Fruit fly (Drosophila melanogaster) whole organism, wandering third instar larva: ENCODE measurements around the gene CG4238.

ENCODE experiments used
- CrebA ChIP-seq: fragments of 200-800 bp; sonication (Bioruptor generic); optimal IDR thresholded peaks from 2 replicates; lab custom pipeline; 2016; ENCODE audit warnings: missing biosample characterization, mild to moderate bottlenecking, missing genetic modification characterization, borderline replicate concordance
- GATAd ChIP-seq: sonication (Bioruptor generic); optimal IDR thresholded peaks from 2 replicates; lab custom pipeline; 2016; ENCODE audit warnings: missing biosample characterization, missing genetic modification characterization
- Hnf4 ChIP-seq: fragments of 200-800 bp; sonication (Bioruptor generic); optimal IDR thresholded peaks from 2 replicates; lab custom pipeline; 2016; ENCODE audit warnings: missing biosample characterization, mild to moderate bottlenecking, missing genetic modification characterization
- Myc ChIP-seq: fragments of >200 bp; optimal IDR thresholded peaks from 2 replicates; lab custom pipeline; 2017
- br ChIP-seq: fragments of 200-800 bp; sonication (Bioruptor generic); optimal IDR thresholded peaks from 2 replicates; lab custom pipeline; 2016; ENCODE audit warnings: missing biosample characterization, missing genetic modification characterization
- brk ChIP-seq: fragments of 200-800 bp; sonication (Bioruptor generic); optimal IDR thresholded peaks from 2 replicates; lab custom pipeline; 2016; ENCODE audit warnings: missing biosample characterization, mild to moderate bottlenecking, missing genetic modification characterization
- dsf ChIP-seq: sonication (Bioruptor generic); optimal IDR thresholded peaks from 2 replicates; lab custom pipeline; 2016; ENCODE audit warnings: missing biosample characterization, missing genetic modification characterization, borderline replicate concordance
- ey ChIP-seq: fragments of 200-800 bp; sonication (Bioruptor generic); optimal IDR thresholded peaks from 2 replicates; lab custom pipeline; 2016; ENCODE audit warnings: missing biosample characterization, missing genetic modification characterization
- foxo ChIP-seq, 2 experiments: fragments of 200-800 bp; sonication (Bioruptor generic); optimal IDR thresholded peaks; 2 replicates in 1 of 2; 3 replicates in 1 of 2; lab custom pipeline; 2016 to 2017; ENCODE audit warnings: missing biosample characterization in 2 of 2, missing genetic modification characterization in 2 of 2
- pan ChIP-seq: fragments of >200 bp; optimal IDR thresholded peaks from 2 replicates; lab custom pipeline; 2017
- psq ChIP-seq: fragments of 200-800 bp; sonication (Bioruptor generic); optimal IDR thresholded peaks from 3 replicates; lab custom pipeline; 2017; ENCODE audit warnings: missing biosample characterization, mild to moderate bottlenecking, missing genetic modification characterization, moderate library complexity
- sage ChIP-seq: fragments of 200-800 bp; sonication (Bioruptor generic); optimal IDR thresholded peaks from 2 replicates; lab custom pipeline; 2016; ENCODE audit warnings: missing biosample characterization, mild to moderate bottlenecking, missing genetic modification characterization
- tai ChIP-seq: sonication (Bioruptor generic); optimal IDR thresholded peaks from 2 replicates; lab custom pipeline; 2016; ENCODE audit warnings: missing biosample characterization, missing genetic modification characterization

dm6 chr2L:1972450-1973119 is 37.1 kb upstream of the CG4238 start:
- TF ChIP-seq ey (GFP tag; lab: Kevin White, UChicago) (no peak), GATAd (no peak), dsf (no peak), pan (lab: Kevin White, UChicago) (no peak), brk (GFP tag; lab: Kevin White, UChicago) (no peak), psq (GFP tag; lab: Kevin White, UChicago) (no peak), br (no peak), Myc (lab: Kevin White, UChicago) (no peak), tai (no peak), Hnf4 (GFP tag; lab: Kevin White, UChicago) (no peak), CrebA (GFP tag; lab: Kevin White, UChicago) (no peak), sage (GFP tag; lab: Kevin White, UChicago) (no peak), foxo (GFP tag; optimal IDR thresholded peaks at IDR 0.05; lab: Kevin White, UChicago) (no peak)
